Worm (Caenorhabditis elegans): ENCODE measurements around the gene K11D12.8.

DNA sequence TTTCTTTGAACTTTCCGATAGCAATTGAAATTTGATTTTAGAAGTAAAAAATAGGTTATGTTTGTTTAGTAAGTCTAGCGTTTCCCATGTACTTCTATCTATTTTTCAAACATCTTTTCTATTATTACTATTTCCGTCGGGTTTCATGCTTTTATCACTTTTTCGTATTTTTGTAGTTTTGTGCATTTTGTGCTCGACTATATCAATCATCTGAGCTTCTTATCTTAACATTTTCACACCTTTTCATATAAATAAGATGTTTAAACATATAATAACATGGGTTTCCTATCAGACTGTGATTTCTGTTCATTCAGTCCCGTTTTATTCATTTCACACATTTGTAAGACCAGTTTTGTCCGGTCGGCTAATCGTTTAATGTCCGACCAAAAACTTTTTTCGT lies 22.7 kb downstream of the K11D12.8 start:
- no peak for TF ChIP-seq lsy-2 (tag; optimal IDR thresholded peaks at IDR 0.05)
- TF ChIP-seq nhr-12 (tag; optimal IDR thresholded peaks at IDR 0.05) = no peak
- no peak for TF ChIP-seq nhr-76 (tag; optimal IDR thresholded peaks at IDR 0.05)
- TF ChIP-seq snpc-4 (tag; optimal IDR thresholded peaks at IDR 0.05) = no peak
